Fruit fly (Drosophila melanogaster) whole organism, embryonic: Measurements from ENCODE around the gene Rpp21.

Experiments used
- Antp ChIP-seq: fragments of 200-800 bp; sonication (Bioruptor generic); optimal IDR thresholded peaks from 3 replicates; lab custom pipeline; 2016; ENCODE audit warnings: missing biosample characterization, missing genetic modification characterization
- CG11560 ChIP-seq: fragments of 200-800 bp; sonication (Bioruptor generic); IDR thresholded peaks from 3 replicates; pipeline ENCODE4 v1.3.6; 2022; ENCODE audit warnings: missing biosample characterization, missing genetic modification characterization
- CG12236 ChIP-seq: fragments of 200-800 bp; sonication (Bioruptor generic); optimal IDR thresholded peaks from 2 replicates; lab custom pipeline; 2016; ENCODE audit warnings: missing biosample characterization, missing genetic modification characterization
- CG13123 ChIP-seq: fragments of 200-800 bp; sonication (Bioruptor generic); optimal IDR thresholded peaks from 2 replicates; lab custom pipeline; 2016; ENCODE audit warnings: missing biosample characterization, missing genetic modification characterization
- CG15269 ChIP-seq: fragments of 200-800 bp; sonication (Bioruptor generic); optimal IDR thresholded peaks from 2 replicates; lab custom pipeline; 2018; ENCODE audit warnings: missing biosample characterization, mild to moderate bottlenecking, missing genetic modification characterization, moderate library complexity
- CG1529 ChIP-seq: fragments of 200-800 bp; sonication (Bioruptor generic); optimal IDR thresholded peaks from 3 replicates; lab custom pipeline; 2018; ENCODE audit warnings: missing biosample characterization, missing genetic modification characterization
- CG15479 ChIP-seq: fragments of 200-800 bp; sonication (Bioruptor generic); optimal IDR thresholded peaks from 3 replicates; lab custom pipeline; 2019; ENCODE audit warnings: missing biosample characterization, mild to moderate bottlenecking, missing genetic modification characterization, moderate library complexity
- CG16779 ChIP-seq: fragments of 200-800 bp; sonication (Bioruptor generic); IDR thresholded peaks from 2 replicates; pipeline ENCODE4 v1.3.6; 2022; ENCODE audit warnings: missing biosample characterization, missing genetic modification characterization
- CG16863 ChIP-seq: fragments of 200-800 bp; sonication (Bioruptor generic); optimal IDR thresholded peaks from 3 replicates; lab custom pipeline; 2016; ENCODE audit warnings: missing biosample characterization, missing genetic modification characterization
- CG18011 ChIP-seq: fragments of 200-800 bp; sonication (Bioruptor generic); optimal IDR thresholded peaks from 2 replicates; lab custom pipeline; 2017; ENCODE audit warnings: missing biosample characterization, missing genetic modification characterization, mild to moderate bottlenecking, moderate library complexity, missing genotype
- CG18262 ChIP-seq: fragments of 200-800 bp; optimal IDR thresholded peaks from 3 replicates; lab custom pipeline; 2019; ENCODE audit warnings: missing biosample characterization, mild to moderate bottlenecking, missing genetic modification characterization, moderate library complexity
- CG18599 ChIP-seq: fragments of 200-800 bp; sonication (Bioruptor generic); optimal IDR thresholded peaks from 3 replicates; lab custom pipeline; 2017; ENCODE audit warnings: missing biosample characterization, missing genetic modification characterization, mild to moderate bottlenecking, moderate library complexity, missing genetic modification reagents
- CG2712 ChIP-seq: fragments of 200-800 bp; optimal IDR thresholded peaks from 3 replicates; lab custom pipeline; 2019; ENCODE audit warnings: missing biosample characterization, mild to moderate bottlenecking, missing genetic modification characterization, moderate library complexity
- CG32532 ChIP-seq: fragments of 200-800 bp; sonication (Bioruptor generic); IDR thresholded peaks from 2 replicates; pipeline ENCODE4 v1.3.6; 2022; ENCODE audit warnings: missing biosample characterization, missing genetic modification characterization
- CG3281 ChIP-seq: fragments of 200-800 bp; sonication (Bioruptor generic); optimal IDR thresholded peaks from 3 replicates; lab custom pipeline; 2017; ENCODE audit warnings: missing biosample characterization, mild to moderate bottlenecking, missing genetic modification characterization
- CG34422 ChIP-seq: fragments of 200-800 bp; sonication (Bioruptor generic); IDR thresholded peaks from 3 replicates; pipeline ENCODE4 v1.3.6; 2022; ENCODE audit warnings: missing biosample characterization, missing genetic modification characterization
- CG4360 ChIP-seq: fragments of 200-800 bp; sonication (Bioruptor generic); IDR thresholded peaks from 2 replicates; pipeline ENCODE4 v1.3.6; 2022; ENCODE audit warnings: missing biosample characterization, missing genetic modification characterization
- CG4404 ChIP-seq: fragments of 200-800 bp; sonication (Bioruptor generic); IDR thresholded peaks from 2 replicates; pipeline ENCODE4 v1.3.6; 2022; ENCODE audit warnings: missing biosample characterization, missing genetic modification characterization
- CG5953 ChIP-seq: fragments of 200-800 bp; sonication (Bioruptor generic); IDR thresholded peaks from 2 replicates; pipeline ENCODE4 v1.3.6; 2022; ENCODE audit warnings: missing biosample characterization, missing genetic modification characterization
- CG6272 ChIP-seq: fragments of 200-800 bp; sonication (Bioruptor generic); IDR thresholded peaks from 2 replicates; pipeline ENCODE4 v1.3.6; 2022; ENCODE audit warnings: missing biosample characterization, missing genetic modification characterization
- CG6854 ChIP-seq: fragments of 200-800 bp; sonication (Bioruptor generic); optimal IDR thresholded peaks from 3 replicates; lab custom pipeline; 2017; ENCODE audit warnings: missing biosample characterization, mild to moderate bottlenecking, missing genetic modification characterization
- CG8281 ChIP-seq: fragments of 200-800 bp; sonication (Bioruptor generic); optimal IDR thresholded peaks from 2 replicates; lab custom pipeline; 2018; ENCODE audit warnings: missing biosample characterization, mild to moderate bottlenecking, missing genetic modification characterization, moderate library complexity
- CG8290 ChIP-seq, 3 experiments: fragments of 200-800 bp; sonication (Bioruptor generic); optimal IDR thresholded peaks; 2 replicates each; lab custom pipeline; 2016 to 2019; ENCODE audit warnings: missing biosample characterization in 3 of 3, missing genetic modification characterization in 3 of 3, mild to moderate bottlenecking in 2 of 3, moderate library complexity in 1 of 3
- CG8924 ChIP-seq: fragments of 200-800 bp; optimal IDR thresholded peaks from 3 replicates; lab custom pipeline; 2019; ENCODE audit warnings: missing biosample characterization, mild to moderate bottlenecking, missing genetic modification characterization, moderate library complexity
- CG9437 ChIP-seq: fragments of 200-800 bp; sonication (Bioruptor generic); optimal IDR thresholded peaks from 2 replicates; lab custom pipeline; 2018; ENCODE audit warnings: missing biosample characterization, mild to moderate bottlenecking, missing genetic modification characterization
- CoRest ChIP-seq: fragments of 200-800 bp; sonication (Bioruptor generic); optimal IDR thresholded peaks from 3 replicates; lab custom pipeline; 2018; ENCODE audit warnings: missing biosample characterization, mild to moderate bottlenecking, missing genetic modification characterization, moderate library complexity
- Dad ChIP-seq: fragments of 200-800 bp; sonication (Bioruptor generic); optimal IDR thresholded peaks from 3 replicates; lab custom pipeline; 2016; ENCODE audit warnings: missing biosample characterization, missing genetic modification characterization
- Dip3 ChIP-seq: fragments of 200-800 bp; sonication (Bioruptor generic); optimal IDR thresholded peaks from 3 replicates; lab custom pipeline; 2016; ENCODE audit warnings: missing biosample characterization, missing genetic modification characterization
- Drgx ChIP-seq: fragments of 200-800 bp; sonication (Bioruptor generic); IDR thresholded peaks from 2 replicates; pipeline ENCODE4 v1.3.6; 2022; ENCODE audit warnings: missing biosample characterization, missing genetic modification characterization
- HLH4C ChIP-seq: fragments of 200-800 bp; sonication (Bioruptor generic); IDR thresholded peaks from 3 replicates; pipeline ENCODE4 v1.3.6; 2022; ENCODE audit warnings: missing biosample characterization, missing genetic modification characterization; ENCODE audit not compliant: partially characterized antibody
- Hr51 ChIP-seq, 2 experiments: fragments of 200-800 bp; sonication (Bioruptor generic); optimal IDR thresholded peaks; 2 replicates in 1 of 2; 3 replicates in 1 of 2; lab custom pipeline; 2016 to 2018; ENCODE audit warnings: missing biosample characterization in 2 of 2, missing genetic modification characterization in 2 of 2, mild to moderate bottlenecking in 1 of 2, moderate library complexity in 1 of 2
- Jarid2 ChIP-seq: fragments of 200-800 bp; sonication (Bioruptor generic); optimal IDR thresholded peaks from 3 replicates; lab custom pipeline; 2017; ENCODE audit warnings: mild to moderate bottlenecking, missing biosample characterization, missing genetic modification reagents, missing genetic modification characterization
- MBD-R2 ChIP-seq: fragments of 200-800 bp; sonication (Bioruptor generic); IDR thresholded peaks from 2 replicates; pipeline ENCODE4 v1.3.6; 2022; ENCODE audit warnings: missing biosample characterization, missing genetic modification characterization
- MESR4 ChIP-seq: fragments of 200-800 bp; sonication (Bioruptor generic); optimal IDR thresholded peaks from 2 replicates; lab custom pipeline; 2018; ENCODE audit warnings: missing biosample characterization, mild to moderate bottlenecking, missing genetic modification characterization, moderate library complexity
- Meics ChIP-seq: fragments of 200-800 bp; sonication (Bioruptor generic); optimal IDR thresholded peaks from 2 replicates; lab custom pipeline; 2017; ENCODE audit warnings: missing biosample characterization, mild to moderate bottlenecking, missing genetic modification characterization
- Oli ChIP-seq: fragments of 200-800 bp; sonication (Bioruptor generic); optimal IDR thresholded peaks from 2 replicates; lab custom pipeline; 2018; ENCODE audit warnings: missing biosample characterization, mild to moderate bottlenecking, missing genetic modification characterization, moderate library complexity
- ara ChIP-seq: fragments of 200-800 bp; sonication (Bioruptor generic); IDR thresholded peaks from 2 replicates; pipeline ENCODE4 v1.3.6; 2022; ENCODE audit warnings: missing biosample characterization, missing genetic modification characterization
- br ChIP-seq: fragments of >200 bp; optimal IDR thresholded peaks from 2 replicates; lab custom pipeline; 2017
- cg ChIP-seq: fragments of 200-800 bp; sonication (Bioruptor generic); optimal IDR thresholded peaks from 3 replicates; lab custom pipeline; 2019; ENCODE audit warnings: missing biosample characterization, mild to moderate bottlenecking, missing genetic modification characterization, moderate library complexity
- croc ChIP-seq: fragments of 200-800 bp; sonication (Bioruptor generic); conservative IDR thresholded peaks from 3 replicates; pipeline ENCODE4 v1.3.6; 2022; ENCODE audit warnings: missing biosample characterization, missing genetic modification characterization
- dan ChIP-seq: fragments of 200-800 bp; sonication (Bioruptor generic); IDR thresholded peaks from 2 replicates; pipeline ENCODE4 v1.3.6; 2022; ENCODE audit warnings: missing biosample characterization, missing genetic modification characterization
- eyg ChIP-seq: fragments of 200-800 bp; sonication (Bioruptor generic); optimal IDR thresholded peaks from 3 replicates; lab custom pipeline; 2016; ENCODE audit warnings: missing biosample characterization, missing genetic modification characterization
- fd96Cb ChIP-seq: fragments of 200-800 bp; sonication (Bioruptor generic); optimal IDR thresholded peaks from 2 replicates; lab custom pipeline; 2018; ENCODE audit warnings: missing biosample characterization, mild to moderate bottlenecking, missing genetic modification characterization, moderate library complexity
- gem ChIP-seq: fragments of 200-800 bp; sonication (Bioruptor generic); optimal IDR thresholded peaks from 2 replicates; lab custom pipeline; 2019; ENCODE audit warnings: missing biosample characterization, mild to moderate bottlenecking, missing genetic modification characterization, moderate library complexity
- grn ChIP-seq: fragments of 200-800 bp; sonication (Bioruptor generic); optimal IDR thresholded peaks from 3 replicates; lab custom pipeline; 2017; ENCODE audit warnings: missing biosample characterization, missing genetic modification characterization
- kay ChIP-seq: fragments of 200-800 bp; sonication (Bioruptor generic); optimal IDR thresholded peaks from 2 replicates; lab custom pipeline; 2016; ENCODE audit warnings: missing biosample characterization, missing genetic modification characterization
- klu ChIP-seq: fragments of 200-800 bp; sonication (Bioruptor generic); IDR thresholded peaks from 2 replicates; pipeline ENCODE4 v1.3.6; 2022; ENCODE audit warnings: missing biosample characterization, missing genetic modification characterization
- mam ChIP-seq: fragments of 200-800 bp; sonication (Bioruptor generic); optimal IDR thresholded peaks from 3 replicates; lab custom pipeline; 2016; ENCODE audit warnings: missing biosample characterization, missing genetic modification characterization
- pzg ChIP-seq: fragments of 200-800 bp; sonication (Bioruptor generic); optimal IDR thresholded peaks from 3 replicates; lab custom pipeline; 2018; ENCODE audit warnings: missing biosample characterization, mild to moderate bottlenecking, missing genetic modification characterization, moderate library complexity
- sens-2 ChIP-seq: fragments of 200-800 bp; sonication (Bioruptor generic); IDR thresholded peaks from 2 replicates; pipeline ENCODE4 v1.3.6; 2022; ENCODE audit warnings: missing biosample characterization, missing genetic modification characterization
- tgo ChIP-seq: fragments of 200-800 bp; sonication (Bioruptor generic); IDR thresholded peaks from 3 replicates; pipeline ENCODE4 v1.3.6; 2022; ENCODE audit warnings: missing biosample characterization, missing genetic modification characterization

Gene Rpp21

dm6 chrX:1041407-1042038, 11.0 kb downstream of the Rpp21 start (continued):
- TF ChIP-seq Hr51 (GFP tag; optimal IDR thresholded peaks at IDR 0.05; lab: Kevin White, UChicago) = peak in 1 of 2 experiments; percentile 18
- no peak for TF ChIP-seq CG4404 (GFP tag; lab: Robert Waterston, UW)
- no peak for TF ChIP-seq Oli (tag; lab: Kevin White, UChicago)
- peak; percentile 24 for TF ChIP-seq CG18262
- TF ChIP-seq CG15269 (tag; lab: Kevin White, UChicago) = peak; percentile 7
- no peak for TF ChIP-seq MBD-R2 (GFP tag; lab: Robert Waterston, UW)
- peak; percentile 47; the same call in 1 of the 2 replicates for TF ChIP-seq Drgx (GFP tag; lab: Robert Waterston, UW)
- TF ChIP-seq CG2712 (tag; lab: Kevin White, UChicago) = no peak
- no peak for TF ChIP-seq Dad (GFP tag; lab: Kevin White, UChicago)
- no peak for TF ChIP-seq CG13123 (GFP tag; lab: Kevin White, UChicago)
- TF ChIP-seq CG8924 (tag; lab: Kevin White, UChicago) = no peak
- TF ChIP-seq croc (GFP tag; lab: Robert Waterston, UW) = no peak
- no peak for TF ChIP-seq Antp (GFP tag; lab: Kevin White, UChicago)
- no peak for TF ChIP-seq br (lab: Kevin White, UChicago)
- TF ChIP-seq CG11560 = no peak
- peak; percentile 83 for TF ChIP-seq cg
- TF ChIP-seq sens-2 (GFP tag; lab: Robert Waterston, UW) = no peak
- TF ChIP-seq CG8281 (tag; lab: Kevin White, UChicago) = no peak
- no peak for TF ChIP-seq CG5953 (GFP tag; lab: Robert Waterston, UW)
- no peak for TF ChIP-seq HLH4C (GFP tag; lab: Robert Waterston, UW)
- no peak for TF ChIP-seq Dip3 (GFP tag; lab: Kevin White, UChicago)
- TF ChIP-seq CG6854 = peak; percentile 14
- no peak for TF ChIP-seq CG9437 (GFP tag; lab: Kevin White, UChicago)
- no peak for TF ChIP-seq CG1529
- TF ChIP-seq dan (GFP tag; lab: Robert Waterston, UW) = no peak
- no peak for TF ChIP-seq mam (GFP tag; lab: Kevin White, UChicago)
- no peak for TF ChIP-seq gem
- peak; percentile 13 for TF ChIP-seq CoRest (tag; lab: Kevin White, UChicago)
- TF ChIP-seq CG16779 = no peak
- no peak for TF ChIP-seq fd96Cb (tag; lab: Kevin White, UChicago)
- no peak for TF ChIP-seq pzg
- peak; percentile 12 for TF ChIP-seq Meics (GFP tag; lab: Kevin White, UChicago)
- TF ChIP-seq CG12236 = no peak
- TF ChIP-seq Jarid2 (GFP tag; lab: Kevin White, UChicago) = no peak
- no peak for TF ChIP-seq CG8290 (GFP tag; optimal IDR thresholded peaks at IDR 0.05; lab: Kevin White, UChicago)
- TF ChIP-seq CG8290 (tag; optimal IDR thresholded peaks at IDR 0.05; lab: Kevin White, UChicago) = no peak
- no peak for TF ChIP-seq CG6272 (GFP tag; lab: Robert Waterston, UW)
- no peak for TF ChIP-seq kay (GFP tag; lab: Kevin White, UChicago)
- TF ChIP-seq CG15479 (GFP tag; lab: Kevin White, UChicago) = no peak
- TF ChIP-seq MESR4 (GFP tag; lab: Kevin White, UChicago) = no peak
- TF ChIP-seq klu (GFP tag; lab: Robert Waterston, UW) = no peak
- TF ChIP-seq CG16863 (GFP tag; lab: Kevin White, UChicago) = no peak
- TF ChIP-seq grn (GFP tag; lab: Kevin White, UChicago) = no peak
- peak; percentile 48 for TF ChIP-seq CG18599 (GFP tag; lab: Kevin White, UChicago)
- TF ChIP-seq ara = no peak
- TF ChIP-seq CG34422 (GFP tag; lab: Robert Waterston, UW) = no peak
- peak; percentile 24; the same call in 1 of the 2 replicates for TF ChIP-seq CG32532 (GFP tag; lab: Robert Waterston, UW)
- TF ChIP-seq CG18011 = no peak
- TF ChIP-seq CG3281 (GFP tag; lab: Kevin White, UChicago) = peak; percentile 15
- TF ChIP-seq eyg (GFP tag; lab: Kevin White, UChicago) = no peak
- no peak for TF ChIP-seq tgo (GFP tag; lab: Robert Waterston, UW)
- TF ChIP-seq CG4360 (GFP tag; lab: Robert Waterston, UW) = no peak
